Fruit fly (Drosophila melanogaster): ENCODE data around the gene Vm34Ca.

Gene Vm34Ca

DNA sequence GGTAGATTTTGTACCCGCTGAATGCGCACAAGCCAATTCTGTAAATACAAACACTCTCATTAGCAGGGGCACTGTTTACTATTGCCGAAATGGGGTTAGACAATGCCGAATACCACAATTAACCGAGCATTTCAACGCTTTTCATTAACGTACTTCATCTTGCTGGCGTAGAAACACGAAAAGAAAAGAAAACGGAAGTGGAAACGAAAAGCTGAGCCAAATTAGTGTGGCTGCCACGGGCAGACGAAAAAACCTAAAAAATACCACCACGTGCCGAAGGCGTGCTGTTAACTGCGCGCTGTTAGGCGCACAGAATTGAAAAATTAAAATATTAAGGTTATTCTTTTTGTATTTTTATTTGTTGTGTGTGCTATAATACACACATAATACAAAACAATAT, 16.5 kb downstream of the Vm34Ca start, which contains the start of gene RpL24:
RpL24 (minus strand) TSS at position 229 of the 400 bp plus-strand sequence.
- peak; percentile 18; the same call in 1 of the 2 replicates for TF ChIP-seq CG11294 (GFP tag; IDR thresholded peaks at IDR 0.05)
- TF ChIP-seq CG6792 (GFP tag; optimal IDR thresholded peaks at IDR 0.05) = peak; percentile 78
- TF ChIP-seq CG15336 (GFP tag; IDR thresholded peaks at IDR 0.05) = no peak
- peak; percentile 85 for TF ChIP-seq acj6 (GFP tag; optimal IDR thresholded peaks at IDR 0.05)
- peak; percentile 75 for TF ChIP-seq Blimp-1 (GFP tag; optimal IDR thresholded peaks at IDR 0.05)
- TF ChIP-seq CG3919 (GFP tag; optimal IDR thresholded peaks at IDR 0.05) = peak; percentile 95
- TF ChIP-seq lz (GFP tag; optimal IDR thresholded peaks at IDR 0.05) = peak; percentile 90
- peak; percentile 90 for TF ChIP-seq topi (GFP tag; optimal IDR thresholded peaks at IDR 0.05)
- TF ChIP-seq ss (GFP tag; optimal IDR thresholded peaks at IDR 0.05) = peak; percentile 84 to 92
- no peak for TF ChIP-seq fkh (GFP tag; optimal IDR thresholded peaks at IDR 0.05)
- TF ChIP-seq eg (GFP tag; IDR thresholded peaks at IDR 0.05) = peak; percentile 92
- TF ChIP-seq Eip93F (GFP tag; optimal IDR thresholded peaks at IDR 0.05) = peak; percentile 23
- TF ChIP-seq Sox14 (GFP tag; optimal IDR thresholded peaks at IDR 0.05) = peak; percentile 72
- peak; percentile 79 for TF ChIP-seq CG31627 (GFP tag; optimal IDR thresholded peaks at IDR 0.05)
- peak; percentile 87 for TF ChIP-seq CG9139 (GFP tag; optimal IDR thresholded peaks at IDR 0.05)
- TF ChIP-seq Eip78C (GFP tag) = peak; percentile 96
- TF ChIP-seq CG11762 (GFP tag; optimal IDR thresholded peaks at IDR 0.05; ENCODE audit: insufficient read depth) = peak; percentile 76
- peak; percentile 73 for TF ChIP-seq CG1621 (tag; optimal IDR thresholded peaks at IDR 0.05)
- TF ChIP-seq CG32006 (GFP tag; optimal IDR thresholded peaks at IDR 0.05) = peak; percentile 41
- TF ChIP-seq salr (GFP tag; optimal IDR thresholded peaks at IDR 0.05) = peak; percentile 19 to 91
- peak; percentile 94 for TF ChIP-seq CG6163 (GFP tag; IDR thresholded peaks at IDR 0.05)
- peak; percentile 45; the same call in 1 of the 2 replicates for TF ChIP-seq Gug (GFP tag; IDR thresholded peaks at IDR 0.05)
- TF ChIP-seq Met (GFP tag; optimal IDR thresholded peaks at IDR 0.05) = peak; percentile 91
- peak; percentile 91 for TF ChIP-seq Sox102F (GFP tag; optimal IDR thresholded peaks at IDR 0.05)
- peak; percentile 23 for TF ChIP-seq Lpt (GFP tag; optimal IDR thresholded peaks at IDR 0.05)
- TF ChIP-seq vri (GFP tag; optimal IDR thresholded peaks at IDR 0.05) = peak; percentile 92
- peak; percentile 85 for TF ChIP-seq pdm3 (GFP tag; optimal IDR thresholded peaks at IDR 0.05)
- peak; percentile 83 for TF ChIP-seq achi (GFP tag; optimal IDR thresholded peaks at IDR 0.05)
- TF ChIP-seq CG3032 (tag; optimal IDR thresholded peaks at IDR 0.05) = peak; percentile 65
- peak; percentile 98 for TF ChIP-seq CG6854 (GFP tag; optimal IDR thresholded peaks at IDR 0.05)
- peak; percentile 73 for TF ChIP-seq CG8319 (GFP tag; optimal IDR thresholded peaks at IDR 0.05)
- peak; percentile 78 for TF ChIP-seq CG6808 (GFP tag; optimal IDR thresholded peaks at IDR 0.05)
- TF ChIP-seq CG10631 (GFP tag; optimal IDR thresholded peaks at IDR 0.05) = no peak
- no peak for TF ChIP-seq svp (GFP tag)
- TF ChIP-seq Smox (GFP tag; optimal IDR thresholded peaks at IDR 0.05) = peak; percentile 82
- TF ChIP-seq CG8119 (GFP tag; IDR thresholded peaks at IDR 0.05) = no peak
- TF ChIP-seq esn (GFP tag; optimal IDR thresholded peaks at IDR 0.05) = peak; percentile 93
- TF ChIP-seq CG4318 (GFP tag; optimal IDR thresholded peaks at IDR 0.05) = no peak
- TF ChIP-seq Ets21C (GFP tag; optimal IDR thresholded peaks at IDR 0.05) = no peak
- TF ChIP-seq CG7368 (GFP tag; optimal IDR thresholded peaks at IDR 0.05) = peak; percentile 91
- peak; percentile 73 for TF ChIP-seq Hr39 (GFP tag; optimal IDR thresholded peaks at IDR 0.05)
- TF ChIP-seq OdsH (GFP tag; optimal IDR thresholded peaks at IDR 0.05) = peak; percentile 82
- TF ChIP-seq CG11902 (GFP tag; optimal IDR thresholded peaks at IDR 0.05) = peak; percentile 36
- peak; percentile 89 for TF ChIP-seq Eip75B (GFP tag; optimal IDR thresholded peaks at IDR 0.05)
- no peak for TF ChIP-seq dsx (GFP tag; optimal IDR thresholded peaks at IDR 0.05; ENCODE audit: poor library complexity, severe bottlenecking)
- peak; percentile 70 for TF ChIP-seq spab (GFP tag; optimal IDR thresholded peaks at IDR 0.05)
- no peak for TF ChIP-seq Hr38 (GFP tag; optimal IDR thresholded peaks at IDR 0.05)
- TF ChIP-seq CG10669 (GFP tag; optimal IDR thresholded peaks at IDR 0.05) = peak; percentile 78
- TF ChIP-seq dac (GFP tag; optimal IDR thresholded peaks at IDR 0.05) = peak; percentile 75
- no peak for TF ChIP-seq Hr4 (GFP tag; optimal IDR thresholded peaks at IDR 0.05)
- peak; percentile 95 for TF ChIP-seq net (GFP tag; optimal IDR thresholded peaks at IDR 0.05)
- peak; percentile 77 for TF ChIP-seq CG8632 (GFP tag; optimal IDR thresholded peaks at IDR 0.05)
